Worm (Caenorhabditis elegans) whole organism, young adult: ENCODE data around the gene D2085.7.

Experiments
- Y53G8AR.9 ChIP-seq: fragments of 200-800 bp; sonication (Bioruptor generic); conservative IDR thresholded peaks from 2 replicates; pipeline ENCODE4 v1.3.6; 2022; ENCODE audit warnings: missing genetic modification reagents, missing genetic modification characterization, missing compliant biosample characterization
- dpff-1 ChIP-seq: sonication (generic microtip); optimal IDR thresholded peaks from 2 replicates; lab custom pipeline; 2017; ENCODE audit warnings: mild to moderate bottlenecking, missing genetic modification characterization, missing compliant biosample characterization
- efl-1 ChIP-seq: fragments of 150-350 bp; optimal IDR thresholded peaks from 2 replicates; lab custom pipeline; 2014; ENCODE audit warnings: missing biosample characterization, missing genetic modification reagents, missing genetic modification characterization
- nhr-90 ChIP-seq: sonication (generic microtip); optimal IDR thresholded peaks from 2 replicates; lab custom pipeline; 2016; ENCODE audit warnings: missing genotype, mild to moderate bottlenecking, missing genetic modification characterization, missing compliant biosample characterization
- zfh-2 ChIP-seq: fragments of 200-800 bp; sonication (Bioruptor generic); conservative IDR thresholded peaks from 2 replicates; pipeline ENCODE4 v1.3.6; 2022; ENCODE audit warnings: missing genetic modification reagents, missing genetic modification characterization, missing compliant biosample characterization

DNA sequence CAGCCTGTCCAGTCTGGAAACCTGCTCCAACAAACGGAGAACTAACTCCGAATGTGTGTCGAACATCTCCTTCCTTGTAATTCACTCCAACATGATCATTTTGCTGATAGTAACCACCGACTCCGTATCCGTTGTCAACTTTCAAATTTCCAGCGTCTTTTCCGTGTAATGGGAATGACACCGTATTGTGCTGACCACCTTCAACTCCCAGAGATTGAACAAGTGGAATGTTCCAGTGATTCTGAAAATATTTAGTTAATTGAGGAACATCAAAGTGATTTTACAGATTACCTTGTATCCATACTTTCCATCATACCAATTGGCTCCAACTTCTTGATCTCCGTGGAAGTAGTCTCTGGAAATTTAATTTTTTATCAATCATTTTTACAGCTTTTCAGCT, 13.3 kb upstream of the D2085.7 start:
- TF ChIP-seq efl-1 (GFP tag; lab: Kevin White, UChicago), result no peak
- no peak for TF ChIP-seq dpff-1 (tag; lab: Kevin White, UChicago)
- no peak for TF ChIP-seq nhr-90 (tag; lab: Kevin White, UChicago)
- no peak for TF ChIP-seq Y53G8AR.9 (GFP tag; lab: Robert Waterston, UW)
- no peak for TF ChIP-seq zfh-2 (GFP tag; lab: Robert Waterston, UW)
